Fruit fly (Drosophila melanogaster) whole organism, embryonic: ENCODE data around the gene CaBP1.

ENCODE experiments used
- Ada2b ChIP-seq: fragments of 200-800 bp; sonication (Bioruptor generic); IDR thresholded peaks from 2 replicates; pipeline ENCODE4 v1.3.6; 2022; ENCODE audit warnings: missing biosample characterization, missing genetic modification characterization
- Antp ChIP-seq: fragments of 200-800 bp; sonication (Bioruptor generic); optimal IDR thresholded peaks from 3 replicates; lab custom pipeline; 2016; ENCODE audit warnings: missing biosample characterization, missing genetic modification characterization
- CG1024 ChIP-seq: fragments of 200-800 bp; sonication (Bioruptor generic); IDR thresholded peaks from 2 replicates; pipeline ENCODE4 v1.3.6; 2022; ENCODE audit warnings: missing biosample characterization, missing genetic modification characterization
- CG10267 ChIP-seq: fragments of 200-800 bp; sonication (Bioruptor generic); optimal IDR thresholded peaks from 2 replicates; lab custom pipeline; 2018; ENCODE audit warnings: missing biosample characterization, mild to moderate bottlenecking, missing genetic modification characterization, moderate library complexity
- CG11093 ChIP-seq: fragments of 200-800 bp; sonication (Bioruptor generic); IDR thresholded peaks from 3 replicates; pipeline ENCODE4 v1.3.6; 2022; ENCODE audit warnings: missing biosample characterization, missing genetic modification characterization
- CG14710 ChIP-seq: fragments of 200-800 bp; sonication (Bioruptor generic); optimal IDR thresholded peaks from 3 replicates; lab custom pipeline; 2019; ENCODE audit warnings: missing biosample characterization, mild to moderate bottlenecking, missing genetic modification characterization, moderate library complexity
- CG17361 ChIP-seq: fragments of 200-800 bp; sonication (Bioruptor generic); IDR thresholded peaks from 3 replicates; pipeline ENCODE4 v1.3.6; 2022; ENCODE audit warnings: missing biosample characterization, missing genetic modification characterization
- CG18011 ChIP-seq: fragments of 200-800 bp; sonication (Bioruptor generic); optimal IDR thresholded peaks from 2 replicates; lab custom pipeline; 2017; ENCODE audit warnings: missing biosample characterization, missing genetic modification characterization, mild to moderate bottlenecking, moderate library complexity, missing genotype
- CG18619 ChIP-seq: fragments of 200-800 bp; sonication (Bioruptor generic); optimal IDR thresholded peaks from 3 replicates; lab custom pipeline; 2017; ENCODE audit warnings: missing biosample characterization, mild to moderate bottlenecking, missing genetic modification characterization
- CG2202 ChIP-seq: fragments of 200-800 bp; sonication (Bioruptor generic); optimal IDR thresholded peaks from 2 replicates; lab custom pipeline; 2018; ENCODE audit warnings: missing biosample characterization, mild to moderate bottlenecking, missing genetic modification characterization
- CG30431 ChIP-seq: fragments of 200-800 bp; sonication (Bioruptor generic); optimal IDR thresholded peaks from 2 replicates; lab custom pipeline; 2017; ENCODE audit warnings: missing biosample characterization, missing genetic modification characterization
- CG3065 ChIP-seq: fragments of 200-800 bp; sonication (Bioruptor generic); optimal IDR thresholded peaks from 2 replicates; lab custom pipeline; 2016; ENCODE audit warnings: missing biosample characterization, missing genetic modification characterization
- CG4820 ChIP-seq: fragments of 200-800 bp; sonication (Bioruptor generic); optimal IDR thresholded peaks from 3 replicates; lab custom pipeline; 2016; ENCODE audit warnings: missing biosample characterization, missing genetic modification characterization
- CG6175 ChIP-seq: fragments of 200-800 bp; sonication (Bioruptor generic); IDR thresholded peaks from 3 replicates; pipeline ENCODE4 v1.3.6; 2022; ENCODE audit warnings: missing biosample characterization, missing genetic modification characterization
- CG6254 ChIP-seq: fragments of 200-800 bp; sonication (Bioruptor generic); optimal IDR thresholded peaks from 3 replicates; lab custom pipeline; 2017; ENCODE audit warnings: mild to moderate bottlenecking, missing biosample characterization, missing genetic modification reagents, missing genetic modification characterization
- CG6272 ChIP-seq: fragments of 200-800 bp; sonication (Bioruptor generic); IDR thresholded peaks from 2 replicates; pipeline ENCODE4 v1.3.6; 2022; ENCODE audit warnings: missing biosample characterization, missing genetic modification characterization
- CG8089 ChIP-seq: fragments of 200-800 bp; sonication (Bioruptor generic); optimal IDR thresholded peaks from 3 replicates; lab custom pipeline; 2016; ENCODE audit warnings: missing biosample characterization, missing genetic modification characterization
- CG8281 ChIP-seq: fragments of 200-800 bp; sonication (Bioruptor generic); optimal IDR thresholded peaks from 2 replicates; lab custom pipeline; 2018; ENCODE audit warnings: missing biosample characterization, mild to moderate bottlenecking, missing genetic modification characterization, moderate library complexity
- CG8290 ChIP-seq, 3 experiments: fragments of 200-800 bp; sonication (Bioruptor generic); optimal IDR thresholded peaks; 2 replicates each; lab custom pipeline; 2016 to 2019; ENCODE audit warnings: missing biosample characterization in 3 of 3, missing genetic modification characterization in 3 of 3, mild to moderate bottlenecking in 2 of 3, moderate library complexity in 1 of 3
- CG8359 ChIP-seq: fragments of 200-800 bp; sonication (Bioruptor generic); optimal IDR thresholded peaks from 2 replicates; lab custom pipeline; 2017; ENCODE audit warnings: missing biosample characterization, mild to moderate bottlenecking, missing genetic modification characterization, borderline replicate concordance
- CG8388 ChIP-seq: fragments of 200-800 bp; sonication (Bioruptor generic); optimal IDR thresholded peaks from 2 replicates; lab custom pipeline; 2019; ENCODE audit warnings: missing biosample characterization, mild to moderate bottlenecking, missing genetic modification characterization, moderate library complexity
- CkIIα-i1 ChIP-seq: fragments of 200-800 bp; sonication (Bioruptor generic); IDR thresholded peaks from 2 replicates; pipeline ENCODE4 v1.3.6; 2022; ENCODE audit warnings: missing biosample characterization, missing genetic modification characterization
- CrebB ChIP-seq: fragments of 200-800 bp; sonication (Bioruptor generic); optimal IDR thresholded peaks from 3 replicates; lab custom pipeline; 2018; ENCODE audit warnings: missing biosample characterization, mild to moderate bottlenecking, missing genetic modification characterization
- Dfd ChIP-seq, 2 experiments: fragments of >200 bp; optimal IDR thresholded peaks; 2 replicates each; lab custom pipeline; 2017; ENCODE audit warnings: missing biosample characterization in 2 of 2, missing genetic modification characterization in 2 of 2
- Dp ChIP-seq: fragments of 200-800 bp; sonication (Bioruptor generic); optimal IDR thresholded peaks from 2 replicates; lab custom pipeline; 2018; ENCODE audit warnings: missing biosample characterization, mild to moderate bottlenecking, missing genetic modification characterization, moderate library complexity
- Hr39 ChIP-seq: fragments of >200 bp; optimal IDR thresholded peaks from 2 replicates; lab custom pipeline; 2017
- Myb ChIP-seq: fragments of 200-800 bp; sonication (Bioruptor generic); optimal IDR thresholded peaks from 2 replicates; lab custom pipeline; 2016; ENCODE audit warnings: missing biosample characterization, missing genetic modification characterization
- Poxn ChIP-seq: fragments of 200-800 bp; sonication (Bioruptor generic); IDR thresholded peaks from 2 replicates; pipeline ENCODE4 v1.3.6; 2022; ENCODE audit warnings: missing biosample characterization, missing genetic modification characterization
- Rx ChIP-seq: fragments of 200-800 bp; sonication (Bioruptor generic); IDR thresholded peaks from 2 replicates; pipeline ENCODE4 v1.3.6; 2022; ENCODE audit warnings: missing biosample characterization, missing genetic modification characterization
- Side ChIP-seq: fragments of 200-800 bp; sonication (Bioruptor generic); optimal IDR thresholded peaks from 2 replicates; lab custom pipeline; 2016; ENCODE audit warnings: missing biosample characterization, missing genetic modification characterization
- Sin3A ChIP-seq: fragments of >200 bp; optimal IDR thresholded peaks from 2 replicates; lab custom pipeline; 2018
- Sry-δ ChIP-seq: fragments of 200-800 bp; sonication (Bioruptor generic); optimal IDR thresholded peaks from 2 replicates; lab custom pipeline; 2016; ENCODE audit warnings: missing biosample characterization, missing genetic modification characterization
- bab2 ChIP-seq: fragments of 200-800 bp; sonication (Bioruptor generic); optimal IDR thresholded peaks from 2 replicates; lab custom pipeline; 2016; ENCODE audit warnings: missing biosample characterization, missing genetic modification characterization
- cato ChIP-seq: fragments of 200-800 bp; sonication (Bioruptor generic); optimal IDR thresholded peaks from 2 replicates; lab custom pipeline; 2016; ENCODE audit warnings: missing biosample characterization, missing genetic modification characterization, borderline replicate concordance
- emc ChIP-seq: fragments of 200-800 bp; sonication (Bioruptor generic); optimal IDR thresholded peaks from 2 replicates; lab custom pipeline; 2016; ENCODE audit warnings: missing biosample characterization, missing genetic modification characterization
- ewg ChIP-seq: fragments of 200-800 bp; sonication (Bioruptor generic); optimal IDR thresholded peaks from 3 replicates; lab custom pipeline; 2017; ENCODE audit warnings: mild to moderate bottlenecking, missing biosample characterization, missing genetic modification reagents, missing genetic modification characterization
- fd102C ChIP-seq: fragments of 200-800 bp; sonication (Bioruptor generic); optimal IDR thresholded peaks from 2 replicates; lab custom pipeline; 2018; ENCODE audit warnings: missing biosample characterization, mild to moderate bottlenecking, missing genetic modification characterization, moderate library complexity
- gcm2 ChIP-seq: fragments of 200-800 bp; sonication (Bioruptor generic); optimal IDR thresholded peaks from 2 replicates; lab custom pipeline; 2016; ENCODE audit warnings: missing biosample characterization, missing genetic modification characterization
- gsb ChIP-seq: fragments of 200-800 bp; sonication (Bioruptor generic); IDR thresholded peaks from 2 replicates; pipeline ENCODE4 v1.3.6; 2022; ENCODE audit warnings: missing biosample characterization, missing genetic modification characterization
- ham ChIP-seq: fragments of 200-800 bp; sonication (Bioruptor generic); IDR thresholded peaks from 2 replicates; pipeline ENCODE4 v1.3.6; 2022; ENCODE audit warnings: missing biosample characterization, missing genetic modification characterization
- insv ChIP-seq, 2 experiments: fragments of 200-800 bp; sonication (Bioruptor generic); optimal IDR thresholded peaks; 3 replicates each; lab custom pipeline; 2016 to 2018; ENCODE audit warnings: missing biosample characterization in 2 of 2, missing genetic modification characterization in 2 of 2
- klu ChIP-seq: fragments of 200-800 bp; sonication (Bioruptor generic); IDR thresholded peaks from 2 replicates; pipeline ENCODE4 v1.3.6; 2022; ENCODE audit warnings: missing biosample characterization, missing genetic modification characterization
- mirr ChIP-seq: fragments of 200-800 bp; sonication (Bioruptor generic); optimal IDR thresholded peaks from 3 replicates; lab custom pipeline; 2018; ENCODE audit warnings: missing biosample characterization, mild to moderate bottlenecking, missing genetic modification characterization
- nerfin-1 ChIP-seq: fragments of 200-800 bp; sonication (Bioruptor generic); optimal IDR thresholded peaks from 3 replicates; lab custom pipeline; 2019; ENCODE audit warnings: missing biosample characterization, mild to moderate bottlenecking, missing genetic modification characterization, moderate library complexity
- pros ChIP-seq: fragments of 200-800 bp; sonication (Bioruptor generic); optimal IDR thresholded peaks from 3 replicates; lab custom pipeline; 2019; ENCODE audit warnings: missing biosample characterization, mild to moderate bottlenecking, missing genetic modification characterization, moderate library complexity
- sens ChIP-seq: fragments of 200-800 bp; sonication (Bioruptor generic); peaks from one replicate; lab custom pipeline; 2016; ENCODE audit warnings: missing biosample characterization, missing genetic modification characterization
- slou ChIP-seq: fragments of 200-800 bp; sonication (Bioruptor generic); optimal IDR thresholded peaks from 3 replicates; lab custom pipeline; 2016; ENCODE audit warnings: missing biosample characterization, missing genetic modification characterization
- tin ChIP-seq: fragments of 200-800 bp; sonication (Bioruptor generic); optimal IDR thresholded peaks from 3 replicates; lab custom pipeline; 2016; ENCODE audit warnings: missing biosample characterization, missing genetic modification characterization
- unc-4 ChIP-seq: fragments of 200-800 bp; sonication (Bioruptor generic); IDR thresholded peaks from 2 replicates; pipeline ENCODE4 v1.3.6; 2022; ENCODE audit warnings: missing biosample characterization, missing genetic modification characterization; ENCODE audit not compliant: partially characterized antibody
- usp ChIP-seq: fragments of >200 bp; optimal IDR thresholded peaks from 2 replicates; lab custom pipeline; 2017; ENCODE audit warnings: missing biosample characterization, missing genetic modification characterization

Gene CaBP1

DNA sequence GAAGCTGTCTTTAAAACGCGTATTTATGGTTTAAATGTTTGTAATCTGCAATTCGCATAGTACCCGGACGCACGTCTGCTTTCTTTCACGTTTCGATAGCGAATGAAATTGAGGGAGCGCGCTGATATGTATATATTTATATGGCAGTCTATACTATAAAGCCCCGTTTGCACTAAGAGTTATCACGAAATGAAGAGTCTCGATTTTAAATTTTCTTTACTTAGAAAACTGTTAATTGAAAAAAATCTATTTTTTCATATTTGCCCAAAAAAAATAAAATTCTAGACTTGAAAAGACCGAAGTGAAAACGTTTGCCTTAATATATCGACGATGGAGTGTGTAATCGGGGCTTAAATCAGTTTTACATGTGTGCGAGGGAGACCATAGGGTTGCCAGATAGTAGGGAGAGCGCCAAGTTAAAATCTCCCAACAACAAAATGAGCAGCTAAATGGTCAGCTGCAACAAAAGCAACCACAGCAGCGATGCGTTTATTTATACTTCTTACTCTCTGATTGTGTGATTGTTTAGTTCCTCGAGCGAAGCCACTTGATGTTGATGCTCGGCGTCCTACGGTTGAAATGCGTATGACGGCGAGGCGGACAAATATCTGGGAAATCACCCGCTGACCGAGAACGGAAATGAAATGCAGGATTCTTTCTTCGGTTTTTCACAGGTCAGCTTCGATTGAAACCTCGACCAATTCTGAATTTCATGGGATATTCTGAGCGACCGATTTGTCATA is 30.8 kb downstream of the CaBP1 start, which contains the start of gene cact (continued):
- peak; percentile 93 for TF ChIP-seq CG17361 (GFP tag; lab: Robert Waterston, UW)
- no peak for TF ChIP-seq Hr39 (lab: Kevin White, UChicago)
- peak; percentile 86 for TF ChIP-seq cato
- TF ChIP-seq Antp (GFP tag; lab: Kevin White, UChicago) = peak; percentile 95
- TF ChIP-seq mirr (GFP tag; lab: Kevin White, UChicago) = peak; percentile 43
- peak; percentile 86 for TF ChIP-seq klu (GFP tag; lab: Robert Waterston, UW)
- peak; percentile 83 for TF ChIP-seq ewg (GFP tag; lab: Kevin White, UChicago)
- TF ChIP-seq CG8281 = peak; percentile 68
- peak; percentile 69 for TF ChIP-seq Dp (GFP tag; lab: Kevin White, UChicago)
- TF ChIP-seq bab2 (GFP tag; lab: Kevin White, UChicago) = peak; percentile 94
- TF ChIP-seq CG4820 (GFP tag; lab: Kevin White, UChicago) = peak; percentile 89
- TF ChIP-seq usp (GFP tag; lab: Kevin White, UChicago) = no peak
- TF ChIP-seq CG8359 (GFP tag; lab: Kevin White, UChicago) = peak; percentile 60
- TF ChIP-seq nerfin-1 (tag; lab: Kevin White, UChicago) = peak; percentile 81
- peak in 1 of 2 experiments; percentile 58 for TF ChIP-seq insv (GFP tag; optimal IDR thresholded peaks at IDR 0.05; lab: Kevin White, UChicago)
- TF ChIP-seq CG8089 (GFP tag; lab: Kevin White, UChicago) = peak; percentile 92
- peak; percentile 99 for TF ChIP-seq sens
- peak; percentile 56; the same call in 1 of the 2 replicates for TF ChIP-seq Poxn (GFP tag; lab: Robert Waterston, UW)
- peak; percentile 76 for TF ChIP-seq gcm2 (GFP tag; lab: Kevin White, UChicago)
- peak; percentile 45 for TF ChIP-seq Sin3A
- TF ChIP-seq Side (GFP tag; lab: Kevin White, UChicago) = peak; percentile 95
- peak; percentile 63 for TF ChIP-seq unc-4
- peak; percentile 79 for TF ChIP-seq CG8290 (GFP tag; optimal IDR thresholded peaks at IDR 0.05; lab: Kevin White, UChicago)
- peak; percentile 27 to 54 for TF ChIP-seq CG8290 (tag; optimal IDR thresholded peaks at IDR 0.05; lab: Kevin White, UChicago)
- peak; percentile 90 for TF ChIP-seq CG18619 (GFP tag; lab: Kevin White, UChicago)
- peak; percentile 80 for TF ChIP-seq Sry-δ
- TF ChIP-seq Rx (GFP tag; lab: Robert Waterston, UW) = peak; percentile 85
- TF ChIP-seq slou (GFP tag; lab: Kevin White, UChicago) = peak; percentile 82
- peak; percentile 96 for TF ChIP-seq CG14710 (tag; lab: Kevin White, UChicago)
- peak; percentile 84 for TF ChIP-seq CG30431
- TF ChIP-seq tin (GFP tag; lab: Kevin White, UChicago) = peak; percentile 91
- peak; percentile 65; the same call in 1 of the 2 replicates for TF ChIP-seq ham
- TF ChIP-seq emc = peak; percentile 87
- TF ChIP-seq pros (GFP tag; lab: Kevin White, UChicago) = peak; percentile 8
- peak; percentile 85 for TF ChIP-seq CG18011
- peak; percentile 93 for TF ChIP-seq CG8388 (GFP tag; lab: Kevin White, UChicago)
- TF ChIP-seq Ada2b (GFP tag; lab: Robert Waterston, UW) = peak; percentile 87
- TF ChIP-seq CG2202 (tag; lab: Kevin White, UChicago) = peak; percentile 76
- peak; percentile 85 for TF ChIP-seq CG1024 (GFP tag; lab: Robert Waterston, UW)
- TF ChIP-seq gsb = peak; percentile 53; the same call in 1 of the 2 replicates
- TF ChIP-seq Dfd (GFP tag; optimal IDR thresholded peaks at IDR 0.05; lab: Kevin White, UChicago) = no peak
- TF ChIP-seq CG6175 (GFP tag; lab: Robert Waterston, UW) = peak; percentile 78; the same call in 1 of the 3 replicates
- TF ChIP-seq CG6254 = peak; percentile 78
- TF ChIP-seq Myb (GFP tag; lab: Kevin White, UChicago) = peak; percentile 82
- TF ChIP-seq CG10267 = peak; percentile 90
- peak; percentile 83 for TF ChIP-seq CG3065 (GFP tag; lab: Kevin White, UChicago)
- peak; percentile 81 for TF ChIP-seq CrebB (tag; lab: Kevin White, UChicago)
- peak; percentile 88 for TF ChIP-seq CG6272
- TF ChIP-seq fd102C (GFP tag; lab: Kevin White, UChicago) = peak; percentile 49
- peak; percentile 38; the same call in 1 of the 2 replicates for TF ChIP-seq CkIIα-i1 (GFP tag; lab: Robert Waterston, UW)
- TF ChIP-seq CG11093 (GFP tag; lab: Robert Waterston, UW) = peak; percentile 77
